Worm (Caenorhabditis elegans) whole organism, mixed stage, embryonic: ENCODE results near the gene ZC21.10.

Experiments used
- blmp-1 ChIP-seq: fragments of 150-350 bp; optimal IDR thresholded peaks from 2 replicates; lab custom pipeline; 2014; ENCODE audit warnings: missing biosample characterization, missing genetic modification characterization
- ceh-83 ChIP-seq: fragments of 200-800 bp; sonication (Bioruptor generic); optimal IDR thresholded peaks from 2 replicates; lab custom pipeline; 2018; ENCODE audit warnings: mild to moderate bottlenecking, missing genetic modification characterization, missing compliant biosample characterization
- elt-1 ChIP-seq: sonication (generic microtip); optimal IDR thresholded peaks from 2 replicates; lab custom pipeline; 2017; ENCODE audit warnings: missing genetic modification characterization, mild to moderate bottlenecking, missing compliant biosample characterization, antibody characterized with exemption, moderate library complexity, borderline replicate concordance; ENCODE audit not compliant: insufficient read depth
- elt-3 ChIP-seq: fragments of 150-350 bp; optimal IDR thresholded peaks from 2 replicates; lab custom pipeline; 2014; ENCODE audit warnings: missing biosample characterization, missing genetic modification characterization
- hlh-1 ChIP-seq: fragments of 150-350 bp; optimal IDR thresholded peaks from 2 replicates; lab custom pipeline; 2014; ENCODE audit warnings: missing biosample characterization, missing genetic modification reagents, missing genetic modification characterization
- lin-13 ChIP-seq: fragments of 150-350 bp; optimal IDR thresholded peaks from 2 replicates; lab custom pipeline; 2014; ENCODE audit warnings: missing biosample characterization, missing genetic modification characterization
- lsy-2 ChIP-seq: fragments of 150-350 bp; optimal IDR thresholded peaks from 2 replicates; lab custom pipeline; 2014; ENCODE audit warnings: missing biosample characterization, missing genetic modification characterization
- mab-5 ChIP-seq: fragments of 150-350 bp; optimal IDR thresholded peaks from 2 replicates; lab custom pipeline; 2014; ENCODE audit warnings: missing biosample characterization, missing genetic modification characterization
- nhr-12 ChIP-seq: fragments of 150-350 bp; optimal IDR thresholded peaks from 2 replicates; lab custom pipeline; 2014; ENCODE audit warnings: missing biosample characterization, missing genetic modification characterization
- nhr-237 ChIP-seq: fragments of 150-350 bp; optimal IDR thresholded peaks from 2 replicates; lab custom pipeline; 2014; ENCODE audit warnings: missing biosample characterization, missing genetic modification characterization
- nhr-28 ChIP-seq: fragments of 150-350 bp; optimal IDR thresholded peaks from 2 replicates; lab custom pipeline; 2014; ENCODE audit warnings: missing biosample characterization, missing genetic modification characterization
- pha-4 ChIP-seq: fragments of 150-350 bp; optimal IDR thresholded peaks from 2 replicates; lab custom pipeline; 2018; ENCODE audit warnings: missing biosample characterization, missing genetic modification reagents, missing genetic modification characterization
- snpc-4 ChIP-seq: fragments of 150-350 bp; optimal IDR thresholded peaks from 2 replicates; lab custom pipeline; 2014; ENCODE audit warnings: missing biosample characterization, missing genetic modification characterization

- TF ChIP-seq nhr-237 (tag; lab: Kevin White, UChicago) (no peak), nhr-12 (tag; lab: Kevin White, UChicago) (no peak), pha-4 (no peak), elt-3 (tag; lab: Kevin White, UChicago) (no peak), lin-13 (tag; lab: Kevin White, UChicago) (no peak), hlh-1 (tag; lab: Kevin White, UChicago) (no peak), snpc-4 (tag; lab: Kevin White, UChicago) (no peak), blmp-1 (tag; lab: Kevin White, UChicago) (no peak), ceh-83 (GFP tag; lab: Kevin White, UChicago) (no peak), elt-1 (tag; lab: Kevin White, UChicago) (no peak), nhr-28 (tag; lab: Kevin White, UChicago) (no peak), lsy-2 (tag; lab: Kevin White, UChicago) (no peak), mab-5 (no peak)
These were observed 47.7 kb downstream of the ZC21.10 start for ce11 chrIII:8577534-8577933.
